Fruit fly (Drosophila melanogaster) whole organism, embryonic: Measurements from ENCODE around the gene RhoBTB.

Source experiments
- Abd-B ChIP-seq: fragments of 200-800 bp; sonication (Bioruptor generic); optimal IDR thresholded peaks from 2 replicates; lab custom pipeline; 2018; ENCODE audit warnings: missing biosample characterization, mild to moderate bottlenecking, missing genetic modification characterization, moderate library complexity
- CG10274 ChIP-seq: fragments of 200-800 bp; sonication (Bioruptor generic); optimal IDR thresholded peaks from 3 replicates; lab custom pipeline; 2017; ENCODE audit warnings: missing biosample characterization, mild to moderate bottlenecking, missing genetic modification characterization
- CG12236 ChIP-seq: fragments of 200-800 bp; sonication (Bioruptor generic); optimal IDR thresholded peaks from 2 replicates; lab custom pipeline; 2016; ENCODE audit warnings: missing biosample characterization, missing genetic modification characterization
- CG12769 ChIP-seq: fragments of 200-800 bp; sonication (Bioruptor generic); optimal IDR thresholded peaks from 2 replicates; lab custom pipeline; 2019; ENCODE audit warnings: missing biosample characterization, mild to moderate bottlenecking, missing genetic modification characterization, moderate library complexity
- CG13296 ChIP-seq: fragments of 200-800 bp; sonication (Bioruptor generic); optimal IDR thresholded peaks from 3 replicates; lab custom pipeline; 2018; ENCODE audit warnings: missing biosample characterization, mild to moderate bottlenecking, missing genetic modification characterization
- CG15073 ChIP-seq: fragments of 200-800 bp; sonication (Bioruptor generic); optimal IDR thresholded peaks from 2 replicates; lab custom pipeline; 2016; ENCODE audit warnings: missing biosample characterization, missing genetic modification characterization
- CG2712 ChIP-seq: fragments of 200-800 bp; optimal IDR thresholded peaks from 3 replicates; lab custom pipeline; 2019; ENCODE audit warnings: missing biosample characterization, mild to moderate bottlenecking, missing genetic modification characterization, moderate library complexity
- CG32767 ChIP-seq: fragments of 200-800 bp; sonication (Bioruptor generic); IDR thresholded peaks from 2 replicates; pipeline ENCODE4 v1.3.6; 2022; ENCODE audit warnings: missing biosample characterization, missing genetic modification characterization
- CG34422 ChIP-seq: fragments of 200-800 bp; sonication (Bioruptor generic); IDR thresholded peaks from 3 replicates; pipeline ENCODE4 v1.3.6; 2022; ENCODE audit warnings: missing biosample characterization, missing genetic modification characterization
- CG4404 ChIP-seq: fragments of 200-800 bp; sonication (Bioruptor generic); IDR thresholded peaks from 2 replicates; pipeline ENCODE4 v1.3.6; 2022; ENCODE audit warnings: missing biosample characterization, missing genetic modification characterization
- CG4707 ChIP-seq: fragments of 200-800 bp; sonication (Bioruptor generic); optimal IDR thresholded peaks from 2 replicates; lab custom pipeline; 2018; ENCODE audit warnings: missing biosample characterization, mild to moderate bottlenecking, missing genetic modification characterization, moderate library complexity
- CG6272 ChIP-seq: fragments of 200-800 bp; sonication (Bioruptor generic); IDR thresholded peaks from 2 replicates; pipeline ENCODE4 v1.3.6; 2022; ENCODE audit warnings: missing biosample characterization, missing genetic modification characterization
- CG6683 ChIP-seq: fragments of 200-800 bp; sonication (Bioruptor generic); optimal IDR thresholded peaks from 2 replicates; lab custom pipeline; 2017; ENCODE audit warnings: missing biosample characterization, mild to moderate bottlenecking, missing genetic modification characterization, missing genetic modification reagents
- CG7839 ChIP-seq: fragments of 200-800 bp; sonication (Bioruptor generic); optimal IDR thresholded peaks from 3 replicates; lab custom pipeline; 2018; ENCODE audit warnings: missing biosample characterization, mild to moderate bottlenecking, missing genetic modification characterization, moderate library complexity
- CG8944 ChIP-seq: fragments of 200-800 bp; sonication (Bioruptor generic); optimal IDR thresholded peaks from 3 replicates; lab custom pipeline; 2016; ENCODE audit warnings: missing biosample characterization, missing genetic modification characterization
- CG9215 ChIP-seq: fragments of 200-800 bp; sonication (Bioruptor generic); IDR thresholded peaks from 2 replicates; pipeline ENCODE4 v1.3.6; 2022; ENCODE audit warnings: missing biosample characterization, missing genetic modification characterization
- Dref ChIP-seq: fragments of 200-800 bp; sonication (Bioruptor generic); IDR thresholded peaks from 2 replicates; pipeline ENCODE4 v1.3.6; 2022; ENCODE audit warnings: missing biosample characterization, missing genetic modification characterization
- Elba2 ChIP-seq: fragments of 200-800 bp; sonication (Bioruptor generic); optimal IDR thresholded peaks from 3 replicates; lab custom pipeline; 2016; ENCODE audit warnings: missing biosample characterization, missing genetic modification characterization
- Fer2 ChIP-seq: fragments of 200-800 bp; sonication (Bioruptor generic); optimal IDR thresholded peaks from 2 replicates; lab custom pipeline; 2018; ENCODE audit warnings: missing biosample characterization, mild to moderate bottlenecking, missing genetic modification characterization, moderate library complexity
- Fer3 ChIP-seq: fragments of 200-800 bp; sonication (Bioruptor generic); optimal IDR thresholded peaks from 2 replicates; lab custom pipeline; 2018; ENCODE audit warnings: missing biosample characterization, mild to moderate bottlenecking, missing genetic modification characterization, moderate library complexity
- Hand ChIP-seq: fragments of 200-800 bp; sonication (Bioruptor generic); optimal IDR thresholded peaks from 2 replicates; lab custom pipeline; 2017; ENCODE audit warnings: mild to moderate bottlenecking, missing biosample characterization, missing genetic modification reagents, missing genetic modification characterization
- HmgZ ChIP-seq: fragments of 200-800 bp; sonication (Bioruptor generic); optimal IDR thresholded peaks from 2 replicates; lab custom pipeline; 2018; ENCODE audit warnings: missing biosample characterization, mild to moderate bottlenecking, missing genetic modification characterization
- Hsf ChIP-seq: fragments of 200-800 bp; sonication (Bioruptor generic); optimal IDR thresholded peaks from 3 replicates; lab custom pipeline; 2016; ENCODE audit warnings: missing biosample characterization, missing genetic modification characterization
- MESR4 ChIP-seq: fragments of 200-800 bp; sonication (Bioruptor generic); optimal IDR thresholded peaks from 2 replicates; lab custom pipeline; 2018; ENCODE audit warnings: missing biosample characterization, mild to moderate bottlenecking, missing genetic modification characterization, moderate library complexity
- Myb ChIP-seq: fragments of 200-800 bp; sonication (Bioruptor generic); optimal IDR thresholded peaks from 2 replicates; lab custom pipeline; 2016; ENCODE audit warnings: missing biosample characterization, missing genetic modification characterization
- NC2α ChIP-seq: fragments of 200-800 bp; sonication (Bioruptor generic); optimal IDR thresholded peaks from 2 replicates; lab custom pipeline; 2016; ENCODE audit warnings: missing biosample characterization, missing genetic modification characterization
- NFAT ChIP-seq: fragments of 200-800 bp; sonication (Bioruptor generic); IDR thresholded peaks from 2 replicates; pipeline ENCODE4 v1.3.6; 2022; ENCODE audit warnings: missing biosample characterization, missing genetic modification characterization
- Rx ChIP-seq: fragments of 200-800 bp; sonication (Bioruptor generic); IDR thresholded peaks from 2 replicates; pipeline ENCODE4 v1.3.6; 2022; ENCODE audit warnings: missing biosample characterization, missing genetic modification characterization
- Sox102F ChIP-seq: fragments of 200-800 bp; sonication (Bioruptor generic); optimal IDR thresholded peaks from 2 replicates; lab custom pipeline; 2018; ENCODE audit warnings: missing biosample characterization, mild to moderate bottlenecking, missing genetic modification characterization, moderate library complexity
- TFAM ChIP-seq: fragments of 200-800 bp; sonication (Bioruptor generic); optimal IDR thresholded peaks from 2 replicates; lab custom pipeline; 2017; ENCODE audit warnings: missing biosample characterization, missing genetic modification characterization, inconsistent platforms
- ase ChIP-seq: fragments of 200-800 bp; sonication (Bioruptor generic); IDR thresholded peaks from 3 replicates; pipeline ENCODE4 v1.3.6; 2022; ENCODE audit warnings: missing biosample characterization, missing genetic modification characterization
- ato ChIP-seq: fragments of 200-800 bp; sonication (Bioruptor generic); IDR thresholded peaks from 2 replicates; pipeline ENCODE4 v1.3.6; 2022; ENCODE audit warnings: missing biosample characterization, missing genetic modification characterization; ENCODE audit not compliant: partially characterized antibody
- cas ChIP-seq: fragments of 200-800 bp; sonication (Bioruptor generic); IDR thresholded peaks from 2 replicates; pipeline ENCODE4 v1.3.6; 2022; ENCODE audit warnings: missing biosample characterization, missing genetic modification characterization
- cato ChIP-seq: fragments of 200-800 bp; sonication (Bioruptor generic); optimal IDR thresholded peaks from 2 replicates; lab custom pipeline; 2016; ENCODE audit warnings: missing biosample characterization, missing genetic modification characterization, borderline replicate concordance
- chn ChIP-seq: fragments of 200-800 bp; sonication (Bioruptor generic); optimal IDR thresholded peaks from 2 replicates; lab custom pipeline; 2016; ENCODE audit warnings: missing biosample characterization, missing genetic modification characterization
- ci ChIP-seq: fragments of 200-800 bp; sonication (Bioruptor generic); IDR thresholded peaks from 3 replicates; pipeline ENCODE4 v1.3.6; 2022; ENCODE audit warnings: missing biosample characterization, missing genetic modification characterization
- dmrt99B ChIP-seq: fragments of 200-800 bp; sonication (Bioruptor generic); optimal IDR thresholded peaks from 2 replicates; lab custom pipeline; 2018; ENCODE audit warnings: missing biosample characterization, mild to moderate bottlenecking, missing genetic modification characterization, moderate library complexity
- en ChIP-seq: fragments of 200-800 bp; sonication (Bioruptor generic); optimal IDR thresholded peaks from 2 replicates; lab custom pipeline; 2016; ENCODE audit warnings: missing biosample characterization, missing genetic modification characterization
- fd3F ChIP-seq: fragments of 200-800 bp; sonication (Bioruptor generic); optimal IDR thresholded peaks from 2 replicates; lab custom pipeline; 2018; ENCODE audit warnings: missing biosample characterization, mild to moderate bottlenecking, missing genetic modification characterization, moderate library complexity
- gsb-n ChIP-seq: fragments of 200-800 bp; sonication (Bioruptor generic); optimal IDR thresholded peaks from 3 replicates; lab custom pipeline; 2018; ENCODE audit warnings: missing biosample characterization, mild to moderate bottlenecking, missing genetic modification characterization
- hbn ChIP-seq: fragments of 200-800 bp; sonication (Bioruptor generic); IDR thresholded peaks from 2 replicates; pipeline ENCODE4 v1.3.6; 2022; ENCODE audit warnings: missing biosample characterization, missing genetic modification characterization; ENCODE audit not compliant: partially characterized antibody
- her ChIP-seq: fragments of 200-800 bp; sonication (Bioruptor generic); optimal IDR thresholded peaks from 2 replicates; lab custom pipeline; 2016; ENCODE audit warnings: missing biosample characterization, missing genetic modification characterization
- jumu ChIP-seq: fragments of 200-800 bp; sonication (Bioruptor generic); optimal IDR thresholded peaks from 3 replicates; lab custom pipeline; 2016; ENCODE audit warnings: missing biosample characterization, missing genetic modification characterization
- peb ChIP-seq: fragments of 200-800 bp; sonication (Bioruptor generic); IDR thresholded peaks from 2 replicates; pipeline ENCODE4 v1.3.6; 2022; ENCODE audit warnings: missing biosample characterization, missing genetic modification characterization
- ranshi ChIP-seq: fragments of 200-800 bp; sonication (Bioruptor generic); IDR thresholded peaks from 2 replicates; pipeline ENCODE4 v1.3.6; 2022; ENCODE audit warnings: missing biosample characterization, missing genetic modification characterization
- sc ChIP-seq, 3 experiments: fragments of >200 bp in 2 of 3; fragments of 200-800 bp in 1 of 3; sonication (Bioruptor generic) in 1 of 3; optimal IDR thresholded peaks; 2 replicates in 2 of 3; 3 replicates in 1 of 3; lab custom pipeline; 2017; ENCODE audit warnings: mild to moderate bottlenecking in 1 of 3, missing biosample characterization in 1 of 3, missing genetic modification characterization in 1 of 3, missing genetic modification reagents in 1 of 3
- schlank ChIP-seq: fragments of 200-800 bp; sonication (Bioruptor generic); optimal IDR thresholded peaks from 2 replicates; lab custom pipeline; 2018; ENCODE audit warnings: missing biosample characterization, mild to moderate bottlenecking, missing genetic modification characterization
- sens ChIP-seq: fragments of 200-800 bp; sonication (Bioruptor generic); peaks from one replicate; lab custom pipeline; 2016; ENCODE audit warnings: missing biosample characterization, missing genetic modification characterization
- slbo ChIP-seq: fragments of 200-800 bp; sonication (Bioruptor generic); IDR thresholded peaks from 2 replicates; pipeline ENCODE4 v1.3.6; 2022; ENCODE audit warnings: missing biosample characterization, missing genetic modification characterization

RhoBTB gene

dm6 chr3L:20375878-20376563 lies at the start of gene RhoBTB, which contains the start of gene Ide (continued):
- TF ChIP-seq dmrt99B (tag; lab: Kevin White, UChicago) (no peak), chn (GFP tag; lab: Kevin White, UChicago) (peak; percentile 86), ase (peak; percentile 44; the same call in 2 of the 3 replicates), Hsf (GFP tag; lab: Kevin White, UChicago) (peak; percentile 84), CG7839 (peak; percentile 85), CG32767 (no peak), CG12236 (GFP tag; lab: Kevin White, UChicago) (peak; percentile 67), Dref (GFP tag; lab: Robert Waterston, UW) (peak; percentile 44), schlank (peak; percentile 76), gsb-n (tag; lab: Kevin White, UChicago) (no peak), CG15073 (GFP tag; lab: Kevin White, UChicago) (peak; percentile 24), sc (optimal IDR thresholded peaks at IDR 0.05; lab: Kevin White, UChicago) (no peak), sc (GFP tag; optimal IDR thresholded peaks at IDR 0.05; lab: Kevin White, UChicago) (peak; percentile 26), CG8944 (GFP tag; lab: Kevin White, UChicago) (peak; percentile 87), Fer3 (tag; lab: Kevin White, UChicago) (peak; percentile 78), en (GFP tag; lab: Kevin White, UChicago) (peak; percentile 52), CG2712 (tag; lab: Kevin White, UChicago) (peak; percentile 75), CG6272 (GFP tag; lab: Robert Waterston, UW) (peak; percentile 82), Rx (GFP tag; lab: Robert Waterston, UW) (0 out of 2 replicates have a peak, but pooled peaks have one; percentile 41), cas (0 out of 2 replicates have a peak, but pooled peaks have one; percentile 8), cato (peak; percentile 77), Fer2 (peak; percentile 81), peb (GFP tag; lab: Robert Waterston, UW) (no peak), HmgZ (tag; lab: Kevin White, UChicago) (peak; percentile 72), her (GFP tag; lab: Kevin White, UChicago) (peak; percentile 53), ato (GFP tag; lab: Robert Waterston, UW) (no peak), hbn (GFP tag; lab: Robert Waterston, UW) (no peak), Elba2 (GFP tag; lab: Kevin White, UChicago) (peak; percentile 94), CG12769 (peak; percentile 77), Abd-B (peak; percentile 96), CG10274 (GFP tag; lab: Kevin White, UChicago) (peak; percentile 38), Sox102F (GFP tag; lab: Kevin White, UChicago) (peak; percentile 73), sens (GFP tag; lab: Kevin White, UChicago) (peak; percentile 92), NFAT (GFP tag; lab: Robert Waterston, UW) (peak; percentile 63), CG4404 (GFP tag; lab: Robert Waterston, UW) (peak; percentile 75), NC2α (GFP tag; lab: Kevin White, UChicago) (peak; percentile 62), slbo (GFP tag; lab: Robert Waterston, UW) (peak; percentile 94), CG4707 (no peak), CG13296 (GFP tag; lab: Kevin White, UChicago) (peak; percentile 57), Myb (GFP tag; lab: Kevin White, UChicago) (peak; percentile 92), CG6683 (GFP tag; lab: Kevin White, UChicago) (peak; percentile 6), jumu (GFP tag; lab: Kevin White, UChicago) (peak; percentile 91), MESR4 (GFP tag; lab: Kevin White, UChicago) (peak; percentile 10), ranshi (peak; percentile 74; the same call in 1 of the 2 replicates), TFAM (no peak), ci (GFP tag; lab: Robert Waterston, UW) (peak; percentile 27; the same call in 1 of the 3 replicates), Hand (GFP tag; lab: Kevin White, UChicago) (no peak), CG9215 (GFP tag; lab: Robert Waterston, UW) (peak; percentile 91), fd3F (GFP tag; lab: Kevin White, UChicago) (peak; percentile 78), CG34422 (GFP tag; lab: Robert Waterston, UW) (peak; percentile 51; the same call in 1 of the 3 replicates)
